Worm (Caenorhabditis elegans) whole organism, L2 larva: ENCODE results near the gene Y43C5A.7.

ENCODE experiments used
- C34F6.9 ChIP-seq: fragments of 150-350 bp; optimal IDR thresholded peaks from 2 replicates; lab custom pipeline; 2014; ENCODE audit warnings: missing biosample characterization, missing genetic modification characterization
- F13H6.1 ChIP-seq: sonication (generic microtip); optimal IDR thresholded peaks from 2 replicates; lab custom pipeline; 2016; ENCODE audit warnings: missing genetic modification characterization, missing compliant biosample characterization
- R02D3.7 ChIP-seq: fragments of 150-350 bp; optimal IDR thresholded peaks from 2 replicates; lab custom pipeline; 2014; ENCODE audit warnings: missing biosample characterization, missing genetic modification characterization
- Y55F3AM.14 ChIP-seq: fragments of 200-800 bp; sonication (Bioruptor generic); optimal IDR thresholded peaks from 2 replicates; lab custom pipeline; 2018; ENCODE audit warnings: mild to moderate bottlenecking, missing genetic modification characterization, missing compliant biosample characterization
- ZK546.5 ChIP-seq: sonication (generic microtip); optimal IDR thresholded peaks from 2 replicates; lab custom pipeline; 2017; ENCODE audit warnings: missing biosample characterization, missing genetic modification characterization
- alr-1 ChIP-seq: fragments of 150-350 bp; optimal IDR thresholded peaks from 2 replicates; lab custom pipeline; 2014; ENCODE audit warnings: missing biosample characterization, missing genetic modification characterization
- aly-2 ChIP-seq: fragments of 150-350 bp; optimal IDR thresholded peaks from 2 replicates; lab custom pipeline; 2014; ENCODE audit warnings: missing biosample characterization, missing genetic modification characterization
- ama-1 ChIP-seq: fragments of 150-350 bp; optimal IDR thresholded peaks from 2 replicates; lab custom pipeline; 2018; ENCODE audit warnings: inconsistent platforms
- ceh-16 ChIP-seq: fragments of 150-350 bp; optimal IDR thresholded peaks from 2 replicates; lab custom pipeline; 2014; ENCODE audit warnings: missing biosample characterization, missing genetic modification characterization
- ceh-82 ChIP-seq: fragments of 150-350 bp; optimal IDR thresholded peaks from 2 replicates; lab custom pipeline; 2014; ENCODE audit warnings: missing biosample characterization, missing genetic modification characterization
- crh-2 ChIP-seq: sonication (generic microtip); optimal IDR thresholded peaks from 2 replicates; lab custom pipeline; 2017; ENCODE audit warnings: missing biosample characterization, missing genetic modification characterization
- dmd-4 ChIP-seq: sonication (generic microtip); optimal IDR thresholded peaks from 2 replicates; lab custom pipeline; 2017; ENCODE audit warnings: missing biosample characterization, missing genetic modification characterization
- egl-27 ChIP-seq: sonication (generic microtip); optimal IDR thresholded peaks from 3 replicates; lab custom pipeline; 2017; ENCODE audit warnings: missing biosample characterization, missing genetic modification reagents, missing genetic modification characterization
- elt-1 ChIP-seq: fragments of 150-350 bp; optimal IDR thresholded peaks from 2 replicates; lab custom pipeline; 2014; ENCODE audit warnings: missing biosample characterization, missing genetic modification characterization
- fos-1 ChIP-seq: fragments of 150-350 bp; optimal IDR thresholded peaks from 2 replicates; lab custom pipeline; 2014; ENCODE audit warnings: missing biosample characterization, missing genetic modification characterization
- gmeb-1 ChIP-seq: fragments of 150-350 bp; optimal IDR thresholded peaks from 2 replicates; lab custom pipeline; 2014; ENCODE audit warnings: missing biosample characterization, missing genetic modification characterization
- lin-11 ChIP-seq: fragments of 150-350 bp; sonication (generic microtip); optimal IDR thresholded peaks from 2 replicates; lab custom pipeline; 2014; ENCODE audit warnings: missing biosample characterization, missing genetic modification characterization, inconsistent platforms, mixed read lengths
- lin-13 ChIP-seq: fragments of 150-350 bp; optimal IDR thresholded peaks from 2 replicates; lab custom pipeline; 2014; ENCODE audit warnings: missing biosample characterization, missing genetic modification reagents, missing genetic modification characterization
- lin-39 ChIP-seq: fragments of 150-350 bp; optimal IDR thresholded peaks from 2 replicates; lab custom pipeline; 2014; ENCODE audit warnings: missing biosample characterization, missing genetic modification reagents, missing genetic modification characterization
- lsy-2 ChIP-seq, 2 experiments: fragments of 150-350 bp in 1 of 2; sonication (generic microtip) in 1 of 2; optimal IDR thresholded peaks; 2 replicates each; lab custom pipeline; 2014 to 2017; ENCODE audit warnings: missing biosample characterization in 2 of 2, missing genetic modification characterization in 2 of 2
- mbf-1 ChIP-seq: sonication (generic microtip); optimal IDR thresholded peaks from 2 replicates; lab custom pipeline; 2017; ENCODE audit warnings: missing biosample characterization, missing genetic modification characterization
- mdl-1 ChIP-seq, 2 experiments: fragments of 150-350 bp in 1 of 2; sonication (generic microtip) in 1 of 2; optimal IDR thresholded peaks; 2 replicates each; lab custom pipeline; 2017; ENCODE audit warnings: missing biosample characterization in 2 of 2, missing genetic modification characterization in 2 of 2
- nhr-10 ChIP-seq: sonication (generic microtip); optimal IDR thresholded peaks from 2 replicates; lab custom pipeline; 2017; ENCODE audit warnings: missing biosample characterization, missing genetic modification characterization
- nhr-129 ChIP-seq: fragments of 150-350 bp; optimal IDR thresholded peaks from 2 replicates; lab custom pipeline; 2014; ENCODE audit warnings: missing biosample characterization, missing genetic modification characterization
- nhr-21 ChIP-seq: fragments of 150-350 bp; optimal IDR thresholded peaks from 2 replicates; lab custom pipeline; 2014; ENCODE audit warnings: missing biosample characterization, missing genetic modification characterization
- nhr-237 ChIP-seq: fragments of 150-350 bp; optimal IDR thresholded peaks from 2 replicates; lab custom pipeline; 2014; ENCODE audit warnings: missing biosample characterization, missing genetic modification characterization
- nhr-6 ChIP-seq: fragments of 150-350 bp; optimal IDR thresholded peaks from 2 replicates; lab custom pipeline; 2014; ENCODE audit warnings: missing biosample characterization, missing genetic modification characterization
- nhr-77 ChIP-seq: fragments of 150-350 bp; optimal IDR thresholded peaks from 2 replicates; lab custom pipeline; 2014; ENCODE audit warnings: missing biosample characterization, missing genetic modification characterization
- peb-1 ChIP-seq: fragments of 150-350 bp; optimal IDR thresholded peaks from 2 replicates; lab custom pipeline; 2014; ENCODE audit warnings: missing biosample characterization, missing genetic modification characterization
- sem-4 ChIP-seq: fragments of 150-350 bp; optimal IDR thresholded peaks from 2 replicates; lab custom pipeline; 2014; ENCODE audit warnings: missing biosample characterization, missing genetic modification reagents, missing genetic modification characterization
- skn-1 ChIP-seq: sonication (generic microtip); optimal IDR thresholded peaks from 2 replicates; lab custom pipeline; 2017; ENCODE audit warnings: missing biosample characterization, missing genetic modification characterization
- sma-9 ChIP-seq, 2 experiments: fragments of 150-350 bp in 1 of 2; sonication (generic microtip) in 1 of 2; optimal IDR thresholded peaks; 2 replicates each; lab custom pipeline; 2014 to 2016; ENCODE audit warnings: missing genetic modification characterization in 2 of 2, mild to moderate bottlenecking in 1 of 2, missing biosample characterization in 1 of 2, missing compliant biosample characterization in 1 of 2, missing genetic modification reagents in 1 of 2, moderate library complexity in 1 of 2
- unc-39 ChIP-seq: fragments of 150-350 bp; optimal IDR thresholded peaks from 2 replicates; lab custom pipeline; 2014; ENCODE audit warnings: missing biosample characterization, missing genetic modification characterization
- unc-55 ChIP-seq: fragments of 150-350 bp; sonication (generic microtip); optimal IDR thresholded peaks from 3 replicates; lab custom pipeline; 2014; ENCODE audit warnings: missing biosample characterization, missing genetic modification reagents, missing genetic modification characterization
- zag-1 ChIP-seq: fragments of 150-350 bp; optimal IDR thresholded peaks from 2 replicates; lab custom pipeline; 2014; ENCODE audit warnings: missing biosample characterization, missing genetic modification characterization
- ztf-11 ChIP-seq: sonication (generic microtip); optimal IDR thresholded peaks from 2 replicates; lab custom pipeline; 2017; ENCODE audit warnings: missing biosample characterization, missing genetic modification characterization
- ztf-4 ChIP-seq: fragments of 150-350 bp; optimal IDR thresholded peaks from 2 replicates; lab custom pipeline; 2014; ENCODE audit warnings: missing biosample characterization, missing genetic modification characterization

Y43C5A.7 gene

DNA sequence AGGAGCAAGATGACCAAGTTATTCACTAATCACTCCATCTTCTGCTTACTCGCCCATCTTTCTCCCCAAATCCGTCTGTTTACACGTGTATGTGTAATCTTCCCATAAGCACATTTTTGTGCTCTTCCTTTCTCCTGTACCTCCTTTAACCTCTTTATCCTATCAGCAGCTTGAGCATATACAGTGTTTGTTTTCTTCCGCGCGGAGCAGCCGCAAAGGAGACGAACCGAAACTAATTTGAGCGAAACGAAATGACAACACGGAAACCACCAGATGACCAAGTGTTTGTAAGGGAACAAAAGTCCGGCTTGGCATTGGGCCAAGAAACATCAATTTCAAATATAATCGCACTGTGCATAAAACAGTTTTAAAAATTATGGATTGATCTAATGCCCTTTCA lies 27.3 kb downstream of the Y43C5A.7 start:
- TF ChIP-seq lsy-2 (tag; optimal IDR thresholded peaks at IDR 0.05; lab: Kevin White, UChicago) (no peak), C34F6.9 (tag; lab: Kevin White, UChicago) (no peak), sem-4 (tag; lab: Kevin White, UChicago) (no peak), Y55F3AM.14 (GFP tag; lab: Kevin White, UChicago) (no peak), egl-27 (tag; lab: Kevin White, UChicago) (no peak), nhr-6 (tag; lab: Kevin White, UChicago) (no peak), aly-2 (tag; lab: Kevin White, UChicago) (no peak), lin-11 (no peak), gmeb-1 (tag; lab: Kevin White, UChicago) (no peak), nhr-77 (tag; lab: Kevin White, UChicago) (no peak), unc-55 (GFP tag; lab: Kevin White, UChicago) (no peak), skn-1 (no peak), F13H6.1 (tag; lab: Kevin White, UChicago) (no peak), nhr-129 (no peak)
- TF ChIP-seq, all 48 proteins: peak for 0

DNA sequence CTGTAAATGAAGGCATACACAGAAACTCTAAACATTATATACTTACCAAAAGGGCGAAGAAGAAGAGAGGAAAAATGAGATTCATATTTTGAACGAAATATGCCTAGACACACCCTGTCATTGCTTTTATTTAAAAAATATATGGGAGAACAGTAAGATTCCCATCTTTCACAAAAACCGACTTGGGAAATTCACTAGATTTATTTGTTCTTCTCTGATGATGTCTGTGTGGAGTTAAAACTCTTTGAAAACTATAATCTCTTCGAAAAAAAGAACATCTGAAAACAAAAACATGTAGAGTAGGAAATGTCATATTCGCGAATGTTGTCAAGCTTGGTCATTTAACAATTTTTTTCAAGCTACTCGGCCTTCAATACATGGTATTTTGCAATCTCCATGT lies 33.3 kb downstream of the Y43C5A.7 start, which contains the start of gene R09E10.8:
Gene R09E10.8, minus strand, starts transcription at position 101 of the 400 bp plus-strand sequence.
- TF ChIP-seq nhr-6 (tag; lab: Kevin White, UChicago): no peak
- no peak for TF ChIP-seq nhr-77 (tag; lab: Kevin White, UChicago)
- TF ChIP-seq gmeb-1 (tag; lab: Kevin White, UChicago): no peak
- TF ChIP-seq zag-1 (tag; lab: Kevin White, UChicago): no peak
- no peak for TF ChIP-seq mbf-1
- no peak for TF ChIP-seq nhr-21 (tag; lab: Kevin White, UChicago)
- TF ChIP-seq alr-1 (tag; lab: Kevin White, UChicago): no peak
- no peak for TF ChIP-seq crh-2
- TF ChIP-seq ztf-4: no peak
- no peak for TF ChIP-seq ztf-11 (tag; lab: Kevin White, UChicago)
- TF ChIP-seq peb-1 (tag; lab: Kevin White, UChicago): no peak
- no peak for TF ChIP-seq sma-9 (GFP tag; optimal IDR thresholded peaks at IDR 0.05; lab: Kevin White, UChicago)
- no peak for TF ChIP-seq sma-9 (tag; optimal IDR thresholded peaks at IDR 0.05; lab: Kevin White, UChicago)
- TF ChIP-seq nhr-129: no peak
- TF ChIP-seq ceh-82 (tag; lab: Kevin White, UChicago): no peak
- TF ChIP-seq elt-1 (tag; lab: Kevin White, UChicago): no peak
- TF ChIP-seq F13H6.1 (tag; lab: Kevin White, UChicago): no peak
- no peak for TF ChIP-seq ceh-16 (tag; lab: Kevin White, UChicago)
- TF ChIP-seq ama-1 (lab: Kevin White, UChicago): no peak
- TF ChIP-seq, all 48 proteins: peak for 0

DNA sequence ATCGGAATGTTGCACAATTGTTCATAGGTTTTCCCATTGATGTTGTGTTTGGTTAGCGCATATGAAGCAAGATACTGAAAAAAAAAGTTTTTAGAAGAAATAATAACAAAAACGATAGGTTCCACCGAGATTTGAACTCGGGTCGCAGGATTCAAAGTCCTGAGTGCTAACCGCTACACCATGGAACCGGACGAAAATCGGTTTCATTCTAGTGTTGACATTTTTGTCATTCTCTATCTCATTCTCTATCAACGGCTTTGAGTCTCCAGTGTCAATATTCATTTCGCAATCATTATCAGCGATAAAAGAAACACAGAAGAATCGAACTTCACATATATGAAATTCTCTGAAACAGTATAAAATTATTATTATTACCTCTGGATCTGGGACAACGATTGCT lies 34.1 kb downstream of the Y43C5A.7 start:
- no peak for TF ChIP-seq lsy-2 (tag; optimal IDR thresholded peaks at IDR 0.05; lab: Kevin White, UChicago)
- TF ChIP-seq fos-1 (tag; lab: Kevin White, UChicago): no peak
- TF ChIP-seq lin-39 (tag; lab: Kevin White, UChicago): no peak
- no peak for TF ChIP-seq ceh-82 (tag; lab: Kevin White, UChicago)
- no peak for TF ChIP-seq zag-1 (tag; lab: Kevin White, UChicago)
- no peak for TF ChIP-seq R02D3.7 (tag; lab: Kevin White, UChicago)
- TF ChIP-seq sem-4 (tag; lab: Kevin White, UChicago): no peak
- no peak for TF ChIP-seq ama-1 (lab: Kevin White, UChicago)
- TF ChIP-seq unc-39: no peak
- no peak for TF ChIP-seq nhr-77 (tag; lab: Kevin White, UChicago)
- TF ChIP-seq mdl-1 (tag; optimal IDR thresholded peaks at IDR 0.05; lab: Kevin White, UChicago): no peak
- TF ChIP-seq dmd-4: no peak
- TF ChIP-seq unc-55 (GFP tag; lab: Kevin White, UChicago): no peak
- TF ChIP-seq nhr-237 (tag; lab: Kevin White, UChicago): no peak
- no peak for TF ChIP-seq skn-1
- TF ChIP-seq F13H6.1 (tag; lab: Kevin White, UChicago): no peak
- TF ChIP-seq, all 48 proteins: peak for 0

DNA sequence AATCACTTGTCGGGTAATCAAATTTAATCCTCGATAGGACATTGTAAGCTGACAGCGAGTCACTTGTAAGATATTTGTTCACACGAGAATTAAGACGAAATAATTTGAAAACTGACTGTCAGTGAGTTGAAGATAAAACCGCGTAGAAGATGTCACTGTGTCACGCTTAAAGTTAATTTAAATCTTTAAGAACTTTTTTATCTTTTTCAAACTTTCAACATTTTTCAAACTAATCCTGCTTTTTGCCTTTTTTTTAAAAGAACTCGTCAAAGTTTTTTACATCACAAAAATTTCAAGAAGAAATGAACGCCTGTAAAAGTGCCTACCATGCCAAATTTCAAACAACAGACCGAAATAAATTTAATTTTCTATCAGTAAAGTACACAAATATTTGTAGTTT lies 36.5 kb downstream of the Y43C5A.7 start, which contains the start of gene acs-18:
Gene acs-18, minus strand, starts transcription at position 101 of the 400 bp plus-strand sequence.
- TF ChIP-seq unc-39 (no peak), alr-1 (tag; lab: Kevin White, UChicago) (no peak), lin-13 (GFP tag; lab: Kevin White, UChicago) (no peak), nhr-21 (tag; lab: Kevin White, UChicago) (no peak), R02D3.7 (tag; lab: Kevin White, UChicago) (no peak), nhr-10 (no peak), nhr-77 (tag; lab: Kevin White, UChicago) (no peak), sma-9 (GFP tag; optimal IDR thresholded peaks at IDR 0.05; lab: Kevin White, UChicago) (no peak), sma-9 (tag; optimal IDR thresholded peaks at IDR 0.05; lab: Kevin White, UChicago) (no peak), zag-1 (tag; lab: Kevin White, UChicago) (no peak), elt-1 (tag; lab: Kevin White, UChicago) (no peak), skn-1 (no peak), ZK546.5 (tag; lab: Kevin White, UChicago) (no peak), egl-27 (tag; lab: Kevin White, UChicago) (no peak), ceh-16 (tag; lab: Kevin White, UChicago) (no peak)
